Worm (Caenorhabditis elegans): ENCODE measurements around the gene pro-2.

pro-2 gene

DNA sequence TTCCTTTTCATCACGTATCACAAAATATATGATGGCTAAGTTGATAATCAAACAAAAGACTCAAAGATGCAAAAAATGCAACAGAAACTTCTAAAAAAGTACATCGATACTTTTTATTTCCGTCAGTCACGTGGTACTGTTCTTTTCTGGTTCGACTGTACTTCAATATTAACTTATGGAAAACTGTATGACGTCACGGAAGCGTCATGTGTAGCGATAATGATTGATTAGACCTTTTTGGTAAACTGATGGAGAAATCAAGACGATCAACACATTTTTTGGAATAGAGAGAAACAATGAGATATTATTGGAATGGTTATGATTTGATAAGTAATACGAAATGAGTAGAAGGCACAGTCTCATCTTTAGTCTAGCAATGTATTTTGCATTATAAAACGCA, 50.6 kb downstream of the pro-2 start:
- TF ChIP-seq ztf-23 (GFP tag; IDR thresholded peaks at IDR 0.05) = no peak

Measured in whole organism, midembryonic.